Worm (Caenorhabditis elegans): ENCODE measurements around the gene Y48C3A.20.

Y48C3A.20 gene

ce11 chrII:13414554-13415057 is 45.2 kb downstream of the Y48C3A.20 start, which contains the start of gene Y48E1C.1:
Y48E1C.1 (plus strand) TSS chrII:13415007.
- TF ChIP-seq ztf-29 (GFP tag; IDR thresholded peaks at IDR 0.05) (no peak), ztf-23 (GFP tag; IDR thresholded peaks at IDR 0.05) (no peak), med-1 (GFP tag; optimal IDR thresholded peaks at IDR 0.05; ENCODE audit: insufficient read depth) (no peak), tab-1 (GFP tag; IDR thresholded peaks at IDR 0.05) (no peak), T22C8.4 (GFP tag; IDR thresholded peaks at IDR 0.05) (no peak), flt-1 (GFP tag; IDR thresholded peaks at IDR 0.05) (no peak), ref-1 (GFP tag; conservative IDR thresholded peaks at IDR 0.05) (no peak), cog-1 (tag; optimal IDR thresholded peaks at IDR 0.05) (no peak), klf-2 (GFP tag; conservative IDR thresholded peaks at IDR 0.05) (no peak)

ce11 chrII:13416552-13416951 is 47.1 kb downstream of the Y48C3A.20 start:
- TF ChIP-seq cog-1 (tag; optimal IDR thresholded peaks at IDR 0.05), result no peak
- TF ChIP-seq klf-2 (GFP tag; conservative IDR thresholded peaks at IDR 0.05), result no peak
- no peak for TF ChIP-seq tab-1 (GFP tag; IDR thresholded peaks at IDR 0.05)
- TF ChIP-seq ref-1 (GFP tag; conservative IDR thresholded peaks at IDR 0.05), result no peak
- TF ChIP-seq T22C8.4 (GFP tag; IDR thresholded peaks at IDR 0.05), result no peak
- TF ChIP-seq ztf-23 (GFP tag; IDR thresholded peaks at IDR 0.05), result no peak
- TF ChIP-seq ztf-29 (GFP tag; IDR thresholded peaks at IDR 0.05), result no peak
- TF ChIP-seq flt-1 (GFP tag; IDR thresholded peaks at IDR 0.05), result no peak
- TF ChIP-seq med-1 (GFP tag; optimal IDR thresholded peaks at IDR 0.05; ENCODE audit: insufficient read depth), result no peak

DNA sequence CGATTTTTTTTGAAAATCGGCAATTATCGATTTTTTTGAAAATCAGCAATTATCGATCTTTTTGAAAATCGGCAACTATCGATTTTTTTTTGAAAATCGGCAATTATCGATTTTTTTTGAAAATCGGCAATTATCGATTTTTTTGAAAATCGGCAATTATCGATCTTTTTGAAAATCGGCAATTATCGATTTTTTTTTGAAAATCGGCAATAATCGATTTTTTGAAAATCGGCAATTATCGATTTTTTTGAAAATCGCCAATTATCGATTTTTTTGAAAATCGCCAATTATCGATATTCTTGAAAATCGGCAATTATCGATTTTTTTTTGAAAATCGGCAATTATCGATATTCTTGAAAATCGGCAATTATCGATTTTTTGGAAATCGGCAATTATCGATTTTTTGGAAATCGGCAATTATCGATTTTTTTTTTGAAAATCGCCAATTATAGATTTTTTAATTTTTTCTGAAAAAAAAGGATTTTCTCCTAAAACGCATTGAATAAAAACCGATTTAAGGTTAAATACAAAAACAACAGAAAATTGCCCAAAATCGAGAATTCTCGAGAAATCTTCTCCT is 48.1 kb downstream of the Y48C3A.20 start:
- TF ChIP-seq cog-1 (tag; optimal IDR thresholded peaks at IDR 0.05) (no peak), klf-2 (GFP tag; conservative IDR thresholded peaks at IDR 0.05) (no peak), T22C8.4 (GFP tag; IDR thresholded peaks at IDR 0.05) (peak; percentile 98), flt-1 (GFP tag; IDR thresholded peaks at IDR 0.05) (no peak)

- no peak for TF ChIP-seq ztf-23 (GFP tag; IDR thresholded peaks at IDR 0.05)
These were observed 54.8 kb downstream of the Y48C3A.20 start, which contains the start of gene Y48E1C.2 for ce11 chrII:13424242-13424641. Y48E1C.2 (plus strand) TSS chrII:13424542.

Data from whole organism, midembryonic.